Fruit fly (Drosophila melanogaster): ENCODE measurements around the gene pira.

Gene pira

DNA sequence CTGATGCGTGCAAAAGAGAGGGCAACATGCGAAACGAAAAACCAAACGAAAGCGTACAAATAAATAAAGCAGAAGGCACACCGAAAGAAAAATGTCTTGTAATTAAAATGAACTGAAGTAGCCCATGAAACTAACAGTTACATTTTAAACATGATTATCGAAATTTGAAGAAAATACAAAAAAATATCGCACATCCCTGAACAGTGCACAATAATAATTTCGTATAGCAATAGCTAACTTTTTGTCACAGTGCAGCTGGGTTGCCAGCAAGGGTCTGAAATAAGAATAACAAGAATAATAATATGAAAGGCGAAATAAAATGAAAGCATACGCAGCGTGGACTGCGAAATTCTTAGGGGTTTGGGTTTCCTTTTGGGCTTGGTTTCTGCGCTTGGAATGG, 11.2 kb downstream of the pira start:
- TF ChIP-seq CG8281 (tag; optimal IDR thresholded peaks at IDR 0.05) (peak; percentile 67), CG4730 (GFP tag; IDR thresholded peaks at IDR 0.05) (peak; percentile 98), nerfin-1 (tag; optimal IDR thresholded peaks at IDR 0.05) (peak; percentile 97), Dfd (GFP tag; optimal IDR thresholded peaks at IDR 0.05) (peak in 1 of 2 experiments; percentile 73), crc (GFP tag; optimal IDR thresholded peaks at IDR 0.05) (peak; percentile 98), CG31365 (tag; optimal IDR thresholded peaks at IDR 0.05) (peak; percentile 92), CG14710 (tag; optimal IDR thresholded peaks at IDR 0.05) (peak; percentile 98), caup (GFP tag; optimal IDR thresholded peaks at IDR 0.05; ENCODE audit: severe bottlenecking) (peak; percentile 99), CG15514 (GFP tag; optimal IDR thresholded peaks at IDR 0.05) (peak; percentile 95), CG11085 (GFP tag; IDR thresholded peaks at IDR 0.05) (peak; percentile 99), Deaf1 (tag; optimal IDR thresholded peaks at IDR 0.05) (peak; percentile 88), CG7372 (GFP tag; IDR thresholded peaks at IDR 0.05) (peak; percentile 99), NC2α (GFP tag; optimal IDR thresholded peaks at IDR 0.05) (peak; percentile 99), zf30C (GFP tag; optimal IDR thresholded peaks at IDR 0.05) (peak; percentile 99), gfzf (GFP tag; optimal IDR thresholded peaks at IDR 0.05) (peak; percentile 44), grau (tag; optimal IDR thresholded peaks at IDR 0.05) (peak; percentile 99), zen (tag; optimal IDR thresholded peaks at IDR 0.05) (peak; percentile 99), maf-S (GFP tag; optimal IDR thresholded peaks at IDR 0.05) (peak; percentile 99), NC2β (GFP tag; optimal IDR thresholded peaks at IDR 0.05) (peak; percentile 99), CG11695 (GFP tag; IDR thresholded peaks at IDR 0.05) (peak; percentile 99), CG1024 (GFP tag; IDR thresholded peaks at IDR 0.05) (peak; percentile 96), CG10959 (GFP tag; IDR thresholded peaks at IDR 0.05) (peak; percentile 99), CG3407 (GFP tag; optimal IDR thresholded peaks at IDR 0.05) (peak; percentile 97), CG16779 (GFP tag; IDR thresholded peaks at IDR 0.05) (peak; percentile 98), Neu2 (GFP tag; optimal IDR thresholded peaks at IDR 0.05; ENCODE audit: borderline replicate concordance) (peak; percentile 97), CG2116 (GFP tag; optimal IDR thresholded peaks at IDR 0.05) (peak; percentile 90), CG6813 (GFP tag; optimal IDR thresholded peaks at IDR 0.05) (peak; percentile 99), kah (GFP tag; optimal IDR thresholded peaks at IDR 0.05) (peak; percentile 93), CG6175 (GFP tag; IDR thresholded peaks at IDR 0.05) (peak; percentile 98), BtbVII (GFP tag; optimal IDR thresholded peaks at IDR 0.05) (peak; percentile 99), CG18599 (GFP tag; optimal IDR thresholded peaks at IDR 0.05) (peak; percentile 100), hb (GFP tag; IDR thresholded peaks at IDR 0.05; ENCODE audit: partially characterized antibody) (no peak), C15 (GFP tag; IDR thresholded peaks at IDR 0.05) (peak; percentile 99), CG42726 (GFP tag; IDR thresholded peaks at IDR 0.05; ENCODE audit: partially characterized antibody) (no peak), CG14441 (GFP tag; IDR thresholded peaks at IDR 0.05) (peak; percentile 99), Dad (GFP tag; optimal IDR thresholded peaks at IDR 0.05) (peak; percentile 99), CG11247 (GFP tag; IDR thresholded peaks at IDR 0.05) (peak; percentile 99), cad (GFP tag; optimal IDR thresholded peaks at IDR 0.05) (no peak), bowl (GFP tag; IDR thresholded peaks at IDR 0.05) (peak; percentile 95), CG2202 (tag; optimal IDR thresholded peaks at IDR 0.05) (peak; percentile 66), mld (GFP tag; IDR thresholded peaks at IDR 0.05; ENCODE audit: partially characterized antibody) (no peak), dmrt11E (tag; optimal IDR thresholded peaks at IDR 0.05) (peak; percentile 99), Poxn (GFP tag; IDR thresholded peaks at IDR 0.05) (peak; percentile 90), zfh1 (GFP tag; IDR thresholded peaks at IDR 0.05) (peak; percentile 99), CG12942 (GFP tag; optimal IDR thresholded peaks at IDR 0.05) (peak; percentile 99), CG4707 (GFP tag; optimal IDR thresholded peaks at IDR 0.05) (peak; percentile 96), slbo (GFP tag; IDR thresholded peaks at IDR 0.05) (peak; percentile 100), CG17802 (tag; optimal IDR thresholded peaks at IDR 0.05) (peak; percentile 93), CG11560 (tag; IDR thresholded peaks at IDR 0.05) (peak; percentile 94), esg (GFP tag; conservative IDR thresholded peaks at IDR 0.05) (peak; percentile 99), Six4 (GFP tag; optimal IDR thresholded peaks at IDR 0.05) (peak; percentile 99)

Measured in whole organism, embryonic.